Fruit fly (Drosophila melanogaster) whole organism, embryonic: Measurements from ENCODE around the gene RpS30.

Experiments
- CG10274 ChIP-seq: fragments of 200-800 bp; sonication (Bioruptor generic); optimal IDR thresholded peaks from 3 replicates; lab custom pipeline; 2017; ENCODE audit warnings: missing biosample characterization, mild to moderate bottlenecking, missing genetic modification characterization
- CG10565 ChIP-seq: fragments of 200-800 bp; sonication (Bioruptor generic); optimal IDR thresholded peaks from 3 replicates; lab custom pipeline; 2016; ENCODE audit warnings: missing biosample characterization, mild to moderate bottlenecking, missing genetic modification characterization
- CG10959 ChIP-seq: fragments of 200-800 bp; sonication (Bioruptor generic); IDR thresholded peaks from 2 replicates; pipeline ENCODE4 v1.3.6; 2022; ENCODE audit warnings: missing biosample characterization, missing genetic modification characterization
- CG12071 ChIP-seq: fragments of 200-800 bp; sonication (Bioruptor generic); optimal IDR thresholded peaks from 3 replicates; lab custom pipeline; 2018; ENCODE audit warnings: missing biosample characterization, mild to moderate bottlenecking, missing genetic modification characterization
- CG13287 ChIP-seq: fragments of 200-800 bp; sonication (Bioruptor generic); IDR thresholded peaks from 2 replicates; pipeline ENCODE4 v1.3.6; 2022; ENCODE audit warnings: missing biosample characterization, missing genetic modification characterization; ENCODE audit not compliant: partially characterized antibody
- CG13296 ChIP-seq: fragments of 200-800 bp; sonication (Bioruptor generic); optimal IDR thresholded peaks from 3 replicates; lab custom pipeline; 2018; ENCODE audit warnings: missing biosample characterization, mild to moderate bottlenecking, missing genetic modification characterization
- CG13624 ChIP-seq: fragments of 200-800 bp; sonication (Bioruptor generic); optimal IDR thresholded peaks from 2 replicates; lab custom pipeline; 2016; ENCODE audit warnings: missing biosample characterization, missing genetic modification characterization
- CG17385 ChIP-seq: fragments of 200-800 bp; sonication (Bioruptor generic); optimal IDR thresholded peaks from 3 replicates; lab custom pipeline; 2018; ENCODE audit warnings: missing biosample characterization, mild to moderate bottlenecking, missing genetic modification characterization
- CG34224 ChIP-seq: fragments of 200-800 bp; sonication (Bioruptor generic); IDR thresholded peaks from 3 replicates; pipeline ENCODE4 v1.3.6; 2022; ENCODE audit warnings: missing biosample characterization, missing genetic modification characterization; ENCODE audit not compliant: partially characterized antibody
- CG3847 ChIP-seq: fragments of 200-800 bp; sonication (Bioruptor generic); IDR thresholded peaks from 2 replicates; pipeline ENCODE4 v1.3.6; 2022; ENCODE audit warnings: missing biosample characterization, missing genetic modification characterization
- CG42726 ChIP-seq: fragments of 200-800 bp; sonication (Bioruptor generic); IDR thresholded peaks from 2 replicates; pipeline ENCODE4 v1.3.6; 2022; ENCODE audit warnings: missing biosample characterization, missing genetic modification characterization; ENCODE audit not compliant: partially characterized antibody
- CG43689 ChIP-seq: fragments of 200-800 bp; sonication (Bioruptor generic); IDR thresholded peaks from 2 replicates; pipeline ENCODE4 v1.3.6; 2022; ENCODE audit warnings: missing biosample characterization, missing genetic modification characterization
- CG7839 ChIP-seq: fragments of 200-800 bp; sonication (Bioruptor generic); optimal IDR thresholded peaks from 3 replicates; lab custom pipeline; 2018; ENCODE audit warnings: missing biosample characterization, mild to moderate bottlenecking, missing genetic modification characterization, moderate library complexity
- D19B ChIP-seq: fragments of 200-800 bp; sonication (Bioruptor generic); optimal IDR thresholded peaks from 2 replicates; lab custom pipeline; 2017; ENCODE audit warnings: missing biosample characterization, mild to moderate bottlenecking, missing genetic modification characterization
- Dip2 ChIP-seq: fragments of 200-800 bp; sonication (Bioruptor generic); IDR thresholded peaks from 2 replicates; pipeline ENCODE4 v1.3.6; 2022; ENCODE audit warnings: missing biosample characterization, missing genetic modification characterization
- Dip3 ChIP-seq: fragments of 200-800 bp; sonication (Bioruptor generic); optimal IDR thresholded peaks from 3 replicates; lab custom pipeline; 2016; ENCODE audit warnings: missing biosample characterization, missing genetic modification characterization
- Dll ChIP-seq: fragments of 200-800 bp; sonication (Bioruptor generic); IDR thresholded peaks from 4 replicates; pipeline ENCODE4 v1.3.6; 2022; ENCODE audit warnings: missing biosample characterization, missing genetic modification characterization; ENCODE audit not compliant: partially characterized antibody
- Doc2 ChIP-seq: fragments of 200-800 bp; sonication (Bioruptor generic); IDR thresholded peaks from 2 replicates; pipeline ENCODE4 v1.3.6; 2022; ENCODE audit warnings: missing biosample characterization, missing genetic modification characterization
- Elba2 ChIP-seq: fragments of 200-800 bp; sonication (Bioruptor generic); optimal IDR thresholded peaks from 3 replicates; lab custom pipeline; 2016; ENCODE audit warnings: missing biosample characterization, missing genetic modification characterization
- Fer1 ChIP-seq: fragments of 200-800 bp; sonication (Bioruptor generic); optimal IDR thresholded peaks from 2 replicates; lab custom pipeline; 2017; ENCODE audit warnings: missing biosample characterization, mild to moderate bottlenecking, missing genetic modification characterization
- HHEX ChIP-seq: fragments of 200-800 bp; sonication (Bioruptor generic); optimal IDR thresholded peaks from 3 replicates; lab custom pipeline; 2017; ENCODE audit warnings: missing biosample characterization, mild to moderate bottlenecking, missing genetic modification characterization, missing genetic modification reagents
- HLH3B ChIP-seq: fragments of 200-800 bp; sonication (Bioruptor generic); IDR thresholded peaks from 2 replicates; pipeline ENCODE4 v1.3.6; 2022; ENCODE audit warnings: missing biosample characterization, missing genetic modification characterization
- Hey ChIP-seq: fragments of 200-800 bp; sonication (Bioruptor generic); optimal IDR thresholded peaks from 3 replicates; lab custom pipeline; 2018; ENCODE audit warnings: missing biosample characterization, mild to moderate bottlenecking, missing genetic modification characterization
- Hr3 ChIP-seq: fragments of 200-800 bp; sonication (Bioruptor generic); optimal IDR thresholded peaks from 3 replicates; lab custom pipeline; 2016; ENCODE audit warnings: missing biosample characterization, missing genetic modification characterization
- Hsf ChIP-seq: fragments of 200-800 bp; sonication (Bioruptor generic); optimal IDR thresholded peaks from 3 replicates; lab custom pipeline; 2016; ENCODE audit warnings: missing biosample characterization, missing genetic modification characterization
- Nf-YB ChIP-seq: fragments of 200-800 bp; sonication (Bioruptor generic); optimal IDR thresholded peaks from 3 replicates; lab custom pipeline; 2019; ENCODE audit warnings: missing biosample characterization, mild to moderate bottlenecking, missing genetic modification characterization, moderate library complexity
- Nf-YC ChIP-seq: fragments of 200-800 bp; optimal IDR thresholded peaks from 3 replicates; lab custom pipeline; 2019; ENCODE audit warnings: missing biosample characterization, mild to moderate bottlenecking, missing genetic modification characterization, moderate library complexity
- NfI ChIP-seq: fragments of 200-800 bp; sonication (Bioruptor generic); optimal IDR thresholded peaks from 3 replicates; lab custom pipeline; 2018; ENCODE audit warnings: missing biosample characterization, mild to moderate bottlenecking, missing genetic modification characterization, moderate library complexity
- Spps ChIP-seq: fragments of 200-800 bp; sonication (Bioruptor generic); optimal IDR thresholded peaks from 2 replicates; lab custom pipeline; 2018; ENCODE audit warnings: missing biosample characterization, mild to moderate bottlenecking, missing genetic modification characterization
- Trl ChIP-seq, 3 experiments: fragments of >200 bp in 2 of 3; fragments of 200-800 bp in 1 of 3; sonication (Bioruptor generic) in 1 of 3; optimal IDR thresholded peaks; 2 replicates in 1 of 3; 3 replicates in 2 of 3; lab custom pipeline; 2016 to 2017; ENCODE audit warnings: missing biosample characterization in 1 of 3, missing genetic modification characterization in 1 of 3
- abd-A ChIP-seq: fragments of 200-800 bp; sonication (Bioruptor generic); optimal IDR thresholded peaks from 3 replicates; lab custom pipeline; 2019; ENCODE audit warnings: missing biosample characterization, mild to moderate bottlenecking, missing genetic modification characterization, moderate library complexity
- cato ChIP-seq: fragments of 200-800 bp; sonication (Bioruptor generic); optimal IDR thresholded peaks from 2 replicates; lab custom pipeline; 2016; ENCODE audit warnings: missing biosample characterization, missing genetic modification characterization, borderline replicate concordance
- caup ChIP-seq: fragments of 200-800 bp; sonication (Bioruptor generic); optimal IDR thresholded peaks from 3 replicates; lab custom pipeline; 2017; ENCODE audit warnings: missing biosample characterization, mild to moderate bottlenecking, missing genetic modification characterization, moderate library complexity; ENCODE audit not compliant: severe bottlenecking
- chn ChIP-seq: fragments of 200-800 bp; sonication (Bioruptor generic); optimal IDR thresholded peaks from 2 replicates; lab custom pipeline; 2016; ENCODE audit warnings: missing biosample characterization, missing genetic modification characterization
- croc ChIP-seq: fragments of 200-800 bp; sonication (Bioruptor generic); conservative IDR thresholded peaks from 3 replicates; pipeline ENCODE4 v1.3.6; 2022; ENCODE audit warnings: missing biosample characterization, missing genetic modification characterization
- crp ChIP-seq, 2 experiments: fragments of 200-800 bp; sonication (Bioruptor generic); optimal IDR thresholded peaks; 2 replicates in 1 of 2; 3 replicates in 1 of 2; lab custom pipeline; 2017; ENCODE audit warnings: missing biosample characterization in 2 of 2, missing genetic modification characterization in 2 of 2, mild to moderate bottlenecking in 1 of 2, moderate library complexity in 1 of 2
- dmrt99B ChIP-seq: fragments of 200-800 bp; sonication (Bioruptor generic); optimal IDR thresholded peaks from 2 replicates; lab custom pipeline; 2018; ENCODE audit warnings: missing biosample characterization, mild to moderate bottlenecking, missing genetic modification characterization, moderate library complexity
- h ChIP-seq: fragments of >200 bp; optimal IDR thresholded peaks from 2 replicates; lab custom pipeline; 2017
- hb ChIP-seq: fragments of 200-800 bp; sonication (Bioruptor generic); IDR thresholded peaks from 3 replicates; pipeline ENCODE4 v1.3.6; 2022; ENCODE audit warnings: missing biosample characterization, missing genetic modification characterization; ENCODE audit not compliant: partially characterized antibody
- ind ChIP-seq: fragments of 200-800 bp; sonication (Bioruptor generic); optimal IDR thresholded peaks from 3 replicates; lab custom pipeline; 2016; ENCODE audit warnings: missing biosample characterization, missing genetic modification characterization
- nom ChIP-seq: fragments of 200-800 bp; sonication (Bioruptor generic); optimal IDR thresholded peaks from 2 replicates; lab custom pipeline; 2017; ENCODE audit warnings: missing biosample characterization, missing genetic modification characterization, mild to moderate bottlenecking, moderate library complexity, missing genetic modification reagents
- odd ChIP-seq: fragments of 200-800 bp; sonication (Bioruptor generic); optimal IDR thresholded peaks from 2 replicates; lab custom pipeline; 2017; ENCODE audit warnings: missing biosample characterization, mild to moderate bottlenecking, missing genetic modification characterization
- pan ChIP-seq, 4 experiments: fragments of >200 bp in 3 of 4; fragments of 200-800 bp in 1 of 4; sonication (Bioruptor generic) in 1 of 4; optimal IDR thresholded peaks in 3 of 4; IDR thresholded peaks in 1 of 4; 2 replicates each; pipeline versions ENCODE4 v1.3.6 to Lab custom; 2017 to 2022; ENCODE audit warnings: missing biosample characterization in 2 of 4, missing genetic modification characterization in 2 of 4, mixed read lengths in 1 of 4
- row ChIP-seq: fragments of 200-800 bp; sonication (Bioruptor generic); IDR thresholded peaks from 3 replicates; pipeline ENCODE4 v1.3.6; 2022; ENCODE audit warnings: missing biosample characterization, missing genetic modification characterization
- sna ChIP-seq: fragments of 200-800 bp; sonication (Bioruptor generic); IDR thresholded peaks from 2 replicates; pipeline ENCODE4 v1.3.6; 2022; ENCODE audit warnings: missing biosample characterization, missing genetic modification characterization; ENCODE audit not compliant: partially characterized antibody
- tgo ChIP-seq: fragments of 200-800 bp; sonication (Bioruptor generic); IDR thresholded peaks from 3 replicates; pipeline ENCODE4 v1.3.6; 2022; ENCODE audit warnings: missing biosample characterization, missing genetic modification characterization
- unpg ChIP-seq: fragments of 200-800 bp; sonication (Bioruptor generic); optimal IDR thresholded peaks from 3 replicates; lab custom pipeline; 2018; ENCODE audit warnings: missing biosample characterization, mild to moderate bottlenecking, missing genetic modification characterization, moderate library complexity
- wek ChIP-seq: fragments of 200-800 bp; sonication (Bioruptor generic); optimal IDR thresholded peaks from 3 replicates; lab custom pipeline; 2018; ENCODE audit warnings: missing biosample characterization, mild to moderate bottlenecking, missing genetic modification characterization, moderate library complexity

The RpS30 gene

DNA sequence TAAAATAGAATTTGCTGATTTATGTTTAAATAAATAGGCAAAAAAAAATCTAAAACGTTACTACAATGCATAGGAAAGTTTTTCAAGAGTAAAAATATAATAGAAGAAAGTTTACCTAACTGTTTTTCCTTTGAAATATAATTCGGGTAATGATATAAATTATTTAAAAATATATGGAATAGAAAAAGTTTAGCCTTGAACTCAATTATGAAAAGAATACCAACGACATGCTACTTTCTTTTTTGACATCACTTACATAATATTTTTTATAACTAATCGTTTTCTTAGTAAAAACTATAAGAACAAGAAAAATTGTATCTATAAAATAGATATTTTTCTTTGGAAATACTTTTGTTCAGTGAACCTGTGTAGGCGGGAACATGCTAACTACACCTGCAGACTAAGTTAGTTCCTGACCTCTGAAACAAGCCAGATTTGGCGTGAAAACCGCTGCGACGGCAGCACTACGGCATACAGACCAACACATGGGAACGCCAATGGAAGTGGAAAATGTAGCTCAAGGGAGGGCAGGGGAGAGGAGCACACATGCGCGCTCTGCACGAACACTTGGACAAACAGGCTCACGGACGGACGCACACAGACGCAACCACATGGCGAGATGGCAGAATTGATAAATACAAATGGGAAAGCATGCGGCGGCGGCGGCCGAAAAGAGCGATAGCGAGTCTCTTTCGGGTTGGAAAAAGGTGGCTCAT lies 20.7 kb upstream of the RpS30 start (continued):
- TF ChIP-seq CG17385 (GFP tag; lab: Kevin White, UChicago) (no peak), pan (optimal IDR thresholded peaks at IDR 0.05; lab: Kevin White, UChicago) (no peak), pan (GFP tag; optimal IDR thresholded peaks at IDR 0.05 in 1 of 2, IDR thresholded peaks at IDR 0.05 in 1 of 2) (peak in 1 of 2 experiments; percentile 73), odd (GFP tag; lab: Kevin White, UChicago) (no peak), Hsf (GFP tag; lab: Kevin White, UChicago) (no peak), hb (no peak), Hey (tag; lab: Kevin White, UChicago) (peak; percentile 46), ind (GFP tag; lab: Kevin White, UChicago) (no peak), HLH3B (no peak), CG12071 (GFP tag; lab: Kevin White, UChicago) (no peak), abd-A (tag; lab: Kevin White, UChicago) (no peak), crp (GFP tag; optimal IDR thresholded peaks at IDR 0.05; lab: Kevin White, UChicago) (peak in 1 of 2 experiments; percentile 21), Elba2 (GFP tag; lab: Kevin White, UChicago) (no peak), CG13287 (GFP tag; lab: Robert Waterston, UW) (peak; percentile 20; the same call in 1 of the 2 replicates), chn (no peak), CG13624 (no peak), CG13296 (GFP tag; lab: Kevin White, UChicago) (no peak), Doc2 (GFP tag; lab: Robert Waterston, UW) (no peak), CG42726 (GFP tag; lab: Robert Waterston, UW) (no peak), CG3847 (0 out of 2 replicates have a peak, but pooled peaks have one; percentile 18), unpg (GFP tag; lab: Kevin White, UChicago) (no peak), D19B (GFP tag; lab: Kevin White, UChicago) (peak; percentile 13), CG43689 (GFP tag; lab: Robert Waterston, UW) (no peak), NfI (GFP tag; lab: Kevin White, UChicago) (no peak), row (GFP tag; lab: Robert Waterston, UW) (peak; percentile 91), Dip2 (GFP tag; lab: Robert Waterston, UW) (no peak), Trl (optimal IDR thresholded peaks at IDR 0.05; lab: Kevin White, UChicago) (peak; percentile 41 to 47), Trl (GFP tag; optimal IDR thresholded peaks at IDR 0.05; lab: Kevin White, UChicago) (no peak), cato (no peak), Nf-YC (tag; lab: Kevin White, UChicago) (peak; percentile 29), CG10959 (GFP tag; lab: Robert Waterston, UW) (no peak), CG34224 (GFP tag; lab: Robert Waterston, UW) (no peak), CG7839 (peak; percentile 58), Dip3 (GFP tag; lab: Kevin White, UChicago) (no peak), sna (GFP tag; lab: Robert Waterston, UW) (no peak), caup (GFP tag; lab: Kevin White, UChicago) (peak; percentile 40), dmrt99B (tag; lab: Kevin White, UChicago) (peak; percentile 24), wek (no peak), h (lab: Kevin White, UChicago) (no peak), Spps (tag; lab: Kevin White, UChicago) (no peak), tgo (GFP tag; lab: Robert Waterston, UW) (no peak), Fer1 (GFP tag; lab: Kevin White, UChicago) (peak; percentile 10), CG10565 (GFP tag; lab: Kevin White, UChicago) (no peak), croc (GFP tag; lab: Robert Waterston, UW) (no peak), Hr3 (peak; percentile 38), CG10274 (GFP tag; lab: Kevin White, UChicago) (no peak), nom (no peak), Nf-YB (no peak), HHEX (no peak), Dll (no peak)
